Worm (Caenorhabditis elegans): ENCODE results near the gene dnj-25.

ce11 chrV:20681120-20681519 lies 63.0 kb downstream of the dnj-25 start, which contains the start of gene srsx-35:
- TF ChIP-seq unc-62 (GFP tag; optimal IDR thresholded peaks at IDR 0.05) (no peak), ama-1 (optimal IDR thresholded peaks at IDR 0.05) (no peak), unc-39 (tag; optimal IDR thresholded peaks at IDR 0.05) (no peak), R02D3.7 (tag; optimal IDR thresholded peaks at IDR 0.05) (no peak), zag-1 (tag; optimal IDR thresholded peaks at IDR 0.05) (no peak), lin-15B (tag; optimal IDR thresholded peaks at IDR 0.05) (no peak), nhr-77 (tag; optimal IDR thresholded peaks at IDR 0.05) (no peak), ceh-82 (tag; optimal IDR thresholded peaks at IDR 0.05) (no peak), elt-1 (tag; optimal IDR thresholded peaks at IDR 0.05) (no peak), ztf-11 (tag; optimal IDR thresholded peaks at IDR 0.05) (no peak), snpc-4 (tag; optimal IDR thresholded peaks at IDR 0.05) (no peak)

All from whole organism, L3 larva.